Fruit fly (Drosophila melanogaster) S2 (cell line): ENCODE data around the gene Osi20.

ENCODE experiments used
- CG8478 ChIP-seq: fragments of >200 bp; optimal IDR thresholded peaks from 2 replicates; lab custom pipeline; 2018
- CTCF ChIP-seq, 2 experiments: fragments of >200 bp; optimal IDR thresholded peaks; 2 replicates each; lab custom pipeline; 2018

- no peak for TF ChIP-seq CTCF (optimal IDR thresholded peaks at IDR 0.05; lab: Kevin White, UChicago)
- TF ChIP-seq CG8478 (lab: Kevin White, UChicago) = no peak
Observed at dm6 chr3R:6298828-6299227, 41.1 kb upstream of the Osi20 start, which contains the start of gene Osi14.
